Worm (Caenorhabditis elegans) whole organism, young adult: Measurements from ENCODE around the gene srbc-50.
A peak's percentile ranks its signal among the peaks of the same experiment; 100 is the strongest.

Experiments
- B0035.1 ChIP-seq: sonication (generic microtip); optimal IDR thresholded peaks from 2 replicates; lab custom pipeline; 2016; ENCODE audit warnings: missing genetic modification characterization, mild to moderate bottlenecking, missing compliant biosample characterization, missing genotype, missing genetic modification reagents
- B0336.3 ChIP-seq: fragments of 200-800 bp; sonication (Bioruptor generic); IDR thresholded peaks from 2 replicates; pipeline ENCODE4 v1.3.6; 2022; ENCODE audit warnings: missing genetic modification characterization, missing compliant biosample characterization
- D2030.7 ChIP-seq: fragments of 200-800 bp; sonication (Bioruptor generic); IDR thresholded peaks from 2 replicates; pipeline ENCODE4 v1.3.6; 2022; ENCODE audit warnings: missing genetic modification reagents, missing genetic modification characterization, missing compliant biosample characterization
- F33H1.4 ChIP-seq: fragments of 200-800 bp; sonication (Bioruptor generic); IDR thresholded peaks from 2 replicates; pipeline ENCODE4 v1.3.6; 2022; ENCODE audit warnings: missing genetic modification reagents, missing genetic modification characterization, missing compliant biosample characterization
- F37B4.10 ChIP-seq: fragments of 200-800 bp; sonication (Bioruptor generic); IDR thresholded peaks from 2 replicates; pipeline ENCODE4 v1.3.6; 2022; ENCODE audit warnings: missing genetic modification characterization, missing compliant biosample characterization
- F52B5.7 ChIP-seq: sonication (generic microtip); optimal IDR thresholded peaks from 2 replicates; lab custom pipeline; 2016; ENCODE audit warnings: mild to moderate bottlenecking, missing genetic modification characterization, missing compliant biosample characterization
- F57A8.1 ChIP-seq: fragments of 200-800 bp; sonication (Bioruptor generic); optimal IDR thresholded peaks from 2 replicates; lab custom pipeline; 2018; ENCODE audit warnings: mild to moderate bottlenecking, missing genetic modification characterization, moderate library complexity, missing compliant biosample characterization
- F57C9.4 ChIP-seq: sonication (generic microtip); optimal IDR thresholded peaks from 2 replicates; lab custom pipeline; 2017; ENCODE audit warnings: mild to moderate bottlenecking, missing genetic modification characterization, missing compliant biosample characterization
- Y53F4B.3 ChIP-seq: fragments of 200-800 bp; sonication (Bioruptor generic); IDR thresholded peaks from 2 replicates; pipeline ENCODE4 v1.3.6; 2022; ENCODE audit warnings: missing genetic modification reagents, missing genetic modification characterization, missing compliant biosample characterization
- Y56A3A.18 ChIP-seq: fragments of 200-800 bp; sonication (Bioruptor generic); IDR thresholded peaks from 2 replicates; pipeline ENCODE4 v1.3.6; 2022; ENCODE audit warnings: missing genetic modification reagents, missing genetic modification characterization, missing compliant biosample characterization
- atf-7 ChIP-seq: sonication (generic microtip); optimal IDR thresholded peaks from 2 replicates; lab custom pipeline; 2017; ENCODE audit warnings: mild to moderate bottlenecking, missing genetic modification characterization, missing compliant biosample characterization
- ceh-100 ChIP-seq: fragments of 200-800 bp; sonication (Bioruptor generic); IDR thresholded peaks from 2 replicates; pipeline ENCODE4 v1.3.6; 2022; ENCODE audit warnings: missing genetic modification reagents, missing genetic modification characterization, missing compliant biosample characterization
- ceh-40 ChIP-seq: fragments of 200-800 bp; sonication (Bioruptor generic); IDR thresholded peaks from 2 replicates; pipeline ENCODE4 v1.3.6; 2022; ENCODE audit warnings: missing genetic modification characterization, missing compliant biosample characterization
- die-1 ChIP-seq: sonication (generic microtip); optimal IDR thresholded peaks from 2 replicates; lab custom pipeline; 2016; ENCODE audit warnings: missing genotype, mild to moderate bottlenecking, missing genetic modification characterization, missing compliant biosample characterization
- dox-1 ChIP-seq: fragments of 200-800 bp; sonication (Bioruptor generic); IDR thresholded peaks from 2 replicates; pipeline ENCODE4 v1.3.6; 2022; ENCODE audit warnings: missing genetic modification reagents, missing genetic modification characterization, missing compliant biosample characterization
- dpl-1 ChIP-seq: fragments of 150-350 bp; optimal IDR thresholded peaks from 2 replicates; lab custom pipeline; 2014; ENCODE audit warnings: missing biosample characterization, missing genetic modification reagents, missing genetic modification characterization
- ekl-4 ChIP-seq: fragments of 200-800 bp; sonication (Bioruptor generic); IDR thresholded peaks from 2 replicates; pipeline ENCODE4 v1.3.6; 2022; ENCODE audit warnings: missing genetic modification reagents, missing genetic modification characterization, missing compliant biosample characterization
- ets-4 ChIP-seq: fragments of 200-800 bp; sonication (Bioruptor generic); optimal IDR thresholded peaks from 2 replicates; lab custom pipeline; 2018; ENCODE audit warnings: mild to moderate bottlenecking, missing genetic modification characterization, missing compliant biosample characterization
- fkh-3 ChIP-seq: sonication (generic microtip); optimal IDR thresholded peaks from 2 replicates; lab custom pipeline; 2016; ENCODE audit warnings: mild to moderate bottlenecking, missing genetic modification characterization, missing compliant biosample characterization
- hmg-1.2 ChIP-seq: fragments of 200-800 bp; sonication (Bioruptor generic); IDR thresholded peaks from 2 replicates; pipeline ENCODE4 v1.3.6; 2022; ENCODE audit warnings: missing genetic modification reagents, missing genetic modification characterization, missing compliant biosample characterization
- mel-28 ChIP-seq: sonication (generic microtip); optimal IDR thresholded peaks from 2 replicates; lab custom pipeline; 2016; ENCODE audit warnings: borderline replicate concordance, mild to moderate bottlenecking, missing genetic modification characterization, missing compliant biosample characterization
- mxl-1 ChIP-seq: sonication (generic microtip); optimal IDR thresholded peaks from 2 replicates; lab custom pipeline; 2016; ENCODE audit warnings: missing genetic modification characterization, missing compliant biosample characterization
- nfya-1 ChIP-seq: sonication (generic microtip); optimal IDR thresholded peaks from 2 replicates; lab custom pipeline; 2017; ENCODE audit warnings: antibody characterized with exemption, missing compliant biosample characterization, missing genetic modification characterization, borderline replicate concordance; ENCODE audit not compliant: insufficient read depth
- nfya-2 ChIP-seq: fragments of 200-800 bp; sonication (Bioruptor generic); IDR thresholded peaks from 2 replicates; pipeline ENCODE4 v1.3.6; 2022; ENCODE audit warnings: missing genetic modification reagents, missing genetic modification characterization, missing compliant biosample characterization
- nfyb-1 ChIP-seq: fragments of 200-800 bp; sonication (Bioruptor generic); IDR thresholded peaks from 2 replicates; pipeline ENCODE4 v1.3.6; 2022; ENCODE audit warnings: missing genetic modification reagents, missing genetic modification characterization, missing compliant biosample characterization
- pha-4 ChIP-seq: fragments of 150-350 bp; sonication (generic microtip); optimal IDR thresholded peaks from 2 replicates; lab custom pipeline; 2014; ENCODE audit warnings: missing biosample characterization, missing genetic modification reagents, missing genetic modification characterization
- rpc-1 ChIP-seq, 2 experiments: fragments of 150-350 bp in 1 of 2; sonication (generic microtip) in 1 of 2; optimal IDR thresholded peaks; 2 replicates each; lab custom pipeline; 2014 to 2018; ENCODE audit warnings: missing biosample characterization in 1 of 2, missing genetic modification characterization in 1 of 2, missing genetic modification reagents in 1 of 2, missing genotype in 1 of 2
- sptf-2 ChIP-seq: fragments of 200-800 bp; sonication (Bioruptor generic); optimal IDR thresholded peaks from 2 replicates; lab custom pipeline; 2018; ENCODE audit warnings: mild to moderate bottlenecking, missing genetic modification characterization, missing compliant biosample characterization

The srbc-50 gene

ce11 chrV:15829907-15830306 is 5.1 kb upstream of the srbc-50 start, which contains the start of gene srbc-55:
TSS of gene srbc-55 (minus strand) at chrV:15830007.
- TF ChIP-seq dox-1 = no peak

- no peak for TF ChIP-seq dpl-1 (GFP tag; lab: Kevin White, UChicago)
Measured at ce11 chrV:15826110-15826509, 1.3 kb upstream of the srbc-50 start, which contains the start of gene srbc-51. TSS of gene srbc-51 (plus strand) at chrV:15826410.

ce11 chrV:15821398-15821797 is 3.4 kb downstream of the srbc-50 start, which contains the start of gene srbc-49:
TSS of gene srbc-49 (plus strand) at chrV:15821698.
- TF ChIP-seq B0336.3 (GFP tag; lab: Robert Waterston, UW) (no peak), fkh-3 (tag; lab: Kevin White, UChicago) (no peak), die-1 (no peak), ceh-100 (no peak), F33H1.4 (GFP tag; lab: Robert Waterston, UW) (no peak), F52B5.7 (tag; lab: Kevin White, UChicago) (no peak), mxl-1 (tag; lab: Kevin White, UChicago) (no peak), B0035.1 (tag; lab: Kevin White, UChicago) (no peak), pha-4 (tag; lab: Kevin White, UChicago) (no peak), D2030.7 (GFP tag; lab: Robert Waterston, UW) (no peak)
- TF ChIP-seq, all 124 proteins: peak for 0

DNA sequence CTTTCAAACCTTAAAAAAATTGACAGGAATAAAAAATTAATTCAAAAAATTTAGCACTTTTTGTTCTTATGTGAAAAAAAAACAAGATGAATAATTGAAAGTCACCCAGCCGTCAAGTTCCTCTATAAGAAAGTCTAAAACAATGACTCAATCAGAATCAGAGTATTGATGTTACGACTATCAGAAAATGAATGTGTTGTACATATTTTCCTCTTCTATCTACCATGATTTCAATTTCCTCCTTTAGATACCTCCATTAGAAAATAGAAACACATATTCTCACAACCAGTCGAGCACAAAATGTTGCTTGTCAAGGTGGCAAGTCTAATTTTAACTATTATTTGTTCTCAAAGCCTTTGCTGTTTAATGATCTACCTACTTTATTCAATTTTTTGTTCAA is 4.8 kb downstream of the srbc-50 start, which contains the start of gene srbc-48:
Gene srbc-48 (plus strand): TSS at position 301 of the 400 bp plus-strand sequence.
- TF ChIP-seq nfya-1 (tag; lab: Kevin White, UChicago) (no peak), F57C9.4 (tag; lab: Kevin White, UChicago) (no peak)

- no peak for TF ChIP-seq ets-4 (GFP tag; lab: Kevin White, UChicago)
- TF ChIP-seq F57A8.1 (GFP tag; lab: Kevin White, UChicago) = no peak
- TF ChIP-seq F37B4.10 (GFP tag; lab: Robert Waterston, UW) = no peak
- TF ChIP-seq mel-28 = no peak
- no peak for TF ChIP-seq sptf-2 (GFP tag; lab: Kevin White, UChicago)
- no peak for TF ChIP-seq nfya-2 (GFP tag; lab: Robert Waterston, UW)
- no peak for TF ChIP-seq Y56A3A.18 (GFP tag; lab: Robert Waterston, UW)
- TF ChIP-seq rpc-1 (optimal IDR thresholded peaks at IDR 0.05; lab: Kevin White, UChicago) = no peak
- no peak for TF ChIP-seq rpc-1 (tag; optimal IDR thresholded peaks at IDR 0.05; lab: Kevin White, UChicago)
Measured at ce11 chrV:15817746-15818145, 7.0 kb downstream of the srbc-50 start, which contains the start of gene abf-3. TSS of gene abf-3 (minus strand) at chrV:15817846.

DNA sequence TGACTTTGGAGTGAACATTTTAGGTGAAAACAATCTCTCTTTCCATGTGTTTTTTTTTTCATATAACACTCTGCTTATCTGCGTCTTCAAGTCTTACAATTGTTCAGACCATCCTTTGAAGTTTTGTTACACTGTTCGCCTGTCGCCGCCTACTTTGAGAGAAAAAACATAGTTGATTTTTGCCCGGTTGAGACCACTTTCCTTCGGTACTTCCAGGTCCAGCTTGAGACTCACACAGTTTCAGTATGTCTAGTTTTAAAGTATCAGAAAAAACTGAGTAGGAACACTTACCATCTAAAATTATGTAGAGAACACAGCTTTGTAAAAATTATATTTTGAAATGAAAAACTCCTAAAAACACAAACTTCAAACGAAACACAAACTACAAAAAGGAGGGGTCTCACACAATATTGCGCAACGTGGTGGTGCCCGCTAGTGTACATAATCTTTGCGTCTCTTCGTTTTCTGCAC is 8.8 kb downstream of the srbc-50 start, which contains the start of the genes fbxa-69 and F54B8.4:
Gene fbxa-69 (minus strand): TSS at position 10 of the 471 bp plus-strand sequence.
Gene F54B8.4 (plus strand): TSS at position 421 of the 471 bp plus-strand sequence.
- TF ChIP-seq ekl-4 (no peak), nfyb-1 (GFP tag; lab: Robert Waterston, UW) (no peak), B0336.3 (GFP tag; lab: Robert Waterston, UW) (no peak), atf-7 (no peak), ceh-40 (GFP tag; lab: Robert Waterston, UW) (no peak), hmg-1.2 (GFP tag; lab: Robert Waterston, UW) (peak; percentile 24; the same call in 1 of the 2 replicates), Y53F4B.3 (GFP tag; lab: Robert Waterston, UW) (no peak)
- TF ChIP-seq, all 124 proteins: peak for 1
